Worm (Caenorhabditis elegans) whole organism, L3 larva: ENCODE data around the gene W01A11.1.

Experiments
- R02D3.7 ChIP-seq: fragments of 150-350 bp; optimal IDR thresholded peaks from 2 replicates; lab custom pipeline; 2014; ENCODE audit warnings: missing biosample characterization, missing genetic modification characterization
- ZK546.5 ChIP-seq: sonication (generic microtip); optimal IDR thresholded peaks from 2 replicates; lab custom pipeline; 2017; ENCODE audit warnings: missing biosample characterization, missing genetic modification characterization
- aly-2 ChIP-seq: fragments of 150-350 bp; optimal IDR thresholded peaks from 2 replicates; lab custom pipeline; 2014; ENCODE audit warnings: missing biosample characterization, missing genetic modification characterization
- ama-1 ChIP-seq: fragments of 150-350 bp; optimal IDR thresholded peaks from 2 replicates; lab custom pipeline; 2018
- ceh-28 ChIP-seq: fragments of 150-350 bp; optimal IDR thresholded peaks from 2 replicates; lab custom pipeline; 2014; ENCODE audit warnings: missing biosample characterization, missing genetic modification reagents, missing genetic modification characterization
- ceh-9 ChIP-seq: sonication (generic microtip); optimal IDR thresholded peaks from 2 replicates; lab custom pipeline; 2018; ENCODE audit warnings: missing biosample characterization, missing genetic modification characterization
- daf-12 ChIP-seq: fragments of 150-350 bp; optimal IDR thresholded peaks from 2 replicates; lab custom pipeline; 2014; ENCODE audit warnings: missing biosample characterization, missing genetic modification reagents, missing genetic modification characterization
- egl-27 ChIP-seq: sonication (generic microtip); optimal IDR thresholded peaks from 4 replicates; lab custom pipeline; 2017; ENCODE audit warnings: missing biosample characterization, missing genetic modification reagents, missing genetic modification characterization
- egl-5 ChIP-seq: fragments of 150-350 bp; optimal IDR thresholded peaks from 2 replicates; lab custom pipeline; 2017; ENCODE audit warnings: missing biosample characterization, missing genetic modification reagents, missing genetic modification characterization, inconsistent platforms
- elt-1 ChIP-seq: fragments of 150-350 bp; optimal IDR thresholded peaks from 2 replicates; lab custom pipeline; 2014; ENCODE audit warnings: missing biosample characterization, missing genetic modification characterization
- elt-2 ChIP-seq: sonication (generic microtip); optimal IDR thresholded peaks from 2 replicates; lab custom pipeline; 2016; ENCODE audit warnings: missing genetic modification reagents, mild to moderate bottlenecking, missing genetic modification characterization, missing compliant biosample characterization
- elt-3 ChIP-seq, 3 experiments: fragments of 150-350 bp in 1 of 3; sonication (generic microtip) in 2 of 3; optimal IDR thresholded peaks; 2 replicates in 2 of 3; 4 replicates in 1 of 3; lab custom pipeline; 2014 to 2017; ENCODE audit warnings: missing biosample characterization in 3 of 3, missing genetic modification characterization in 3 of 3
- eor-1 ChIP-seq, 2 experiments: fragments of 150-350 bp; optimal IDR thresholded peaks; 2 replicates each; lab custom pipeline; 2014 to 2018; ENCODE audit warnings: missing biosample characterization in 2 of 2, missing genetic modification characterization in 2 of 2
- fkh-10 ChIP-seq: sonication (generic microtip); optimal IDR thresholded peaks from 2 replicates; lab custom pipeline; 2017; ENCODE audit warnings: missing biosample characterization, missing genetic modification reagents, missing genetic modification characterization
- fkh-2 ChIP-seq: fragments of 150-350 bp; optimal IDR thresholded peaks from 2 replicates; lab custom pipeline; 2014; ENCODE audit warnings: missing biosample characterization, missing genetic modification reagents, missing genetic modification characterization
- lin-15B ChIP-seq: fragments of 150-350 bp; optimal IDR thresholded peaks from 2 replicates; lab custom pipeline; 2014; ENCODE audit warnings: missing biosample characterization, missing genetic modification characterization
- lin-39 ChIP-seq: fragments of 150-350 bp; optimal IDR thresholded peaks from 2 replicates; lab custom pipeline; 2018; ENCODE audit warnings: missing biosample characterization, missing genetic modification reagents, missing genetic modification characterization
- lsy-12 ChIP-seq: sonication (generic microtip); optimal IDR thresholded peaks from 2 replicates; lab custom pipeline; 2016; ENCODE audit warnings: mild to moderate bottlenecking, missing genetic modification characterization, missing compliant biosample characterization
- mml-1 ChIP-seq: fragments of 150-350 bp; sonication (generic microtip); optimal IDR thresholded peaks from 3 replicates; lab custom pipeline; 2014; ENCODE audit warnings: missing biosample characterization, missing genetic modification characterization
- nfya-1 ChIP-seq: sonication (generic microtip); optimal IDR thresholded peaks from 2 replicates; lab custom pipeline; 2017; ENCODE audit warnings: missing genetic modification characterization, mild to moderate bottlenecking, missing compliant biosample characterization, antibody characterized with exemption, moderate library complexity; ENCODE audit not compliant: insufficient read depth
- nhr-23 ChIP-seq: fragments of 150-350 bp; optimal IDR thresholded peaks from 2 replicates; lab custom pipeline; 2014; ENCODE audit warnings: missing biosample characterization, missing genetic modification reagents, missing genetic modification characterization
- nhr-237 ChIP-seq: fragments of 150-350 bp; optimal IDR thresholded peaks from 2 replicates; lab custom pipeline; 2014; ENCODE audit warnings: missing biosample characterization, missing genetic modification characterization
- nhr-28 ChIP-seq: fragments of 150-350 bp; optimal IDR thresholded peaks from 2 replicates; lab custom pipeline; 2014; ENCODE audit warnings: missing biosample characterization, missing genetic modification characterization
- nhr-76 ChIP-seq: fragments of 150-350 bp; sonication (generic microtip); optimal IDR thresholded peaks from 5 replicates; lab custom pipeline; 2014; ENCODE audit warnings: missing biosample characterization, missing genetic modification characterization
- pha-4 ChIP-seq: fragments of 150-350 bp; optimal IDR thresholded peaks from 2 replicates; lab custom pipeline; 2014; ENCODE audit warnings: missing biosample characterization, missing genetic modification reagents, missing genetic modification characterization
- sea-2 ChIP-seq: fragments of 150-350 bp; sonication (generic microtip); optimal IDR thresholded peaks from 4 replicates; lab custom pipeline; 2014; ENCODE audit warnings: missing biosample characterization, missing genetic modification reagents, missing genetic modification characterization
- skn-1 ChIP-seq: fragments of 150-350 bp; optimal IDR thresholded peaks from 2 replicates; lab custom pipeline; 2014; ENCODE audit warnings: missing biosample characterization, missing genetic modification characterization
- snpc-4 ChIP-seq: fragments of 150-350 bp; optimal IDR thresholded peaks from 2 replicates; lab custom pipeline; 2014; ENCODE audit warnings: missing biosample characterization, missing genetic modification characterization
- tbx-2 ChIP-seq: sonication (generic microtip); optimal IDR thresholded peaks from 2 replicates; lab custom pipeline; 2016; ENCODE audit warnings: mild to moderate bottlenecking, missing genetic modification characterization, missing compliant biosample characterization
- unc-39 ChIP-seq: sonication (generic microtip); optimal IDR thresholded peaks from 4 replicates; lab custom pipeline; 2017; ENCODE audit warnings: missing biosample characterization, missing genetic modification characterization
- unc-62 ChIP-seq: fragments of 150-350 bp; sonication (generic microtip); optimal IDR thresholded peaks from 4 replicates; lab custom pipeline; 2014; ENCODE audit warnings: missing biosample characterization, missing genetic modification reagents, missing genetic modification characterization
- zag-1 ChIP-seq: fragments of 150-350 bp; optimal IDR thresholded peaks from 2 replicates; lab custom pipeline; 2014; ENCODE audit warnings: missing biosample characterization, missing genetic modification characterization
- ztf-4 ChIP-seq: fragments of 150-350 bp; optimal IDR thresholded peaks from 2 replicates; lab custom pipeline; 2014; ENCODE audit warnings: missing biosample characterization, missing genetic modification characterization

The W01A11.1 gene

ce11 chrV:6504131-6504827 is 5.3 kb downstream of the W01A11.1 start, which contains the start of gene moc-2:
TSS of gene moc-2 (minus strand) at chrV:6504181.
- TF ChIP-seq egl-5 (tag; lab: Kevin White, UChicago) (no peak), skn-1 (tag; lab: Kevin White, UChicago) (no peak), lsy-12 (no peak), tbx-2 (tag; lab: Kevin White, UChicago) (no peak), R02D3.7 (no peak), ztf-4 (tag; lab: Kevin White, UChicago) (no peak), zag-1 (tag; lab: Kevin White, UChicago) (no peak), nhr-237 (tag; lab: Kevin White, UChicago) (no peak), unc-62 (GFP tag; lab: Kevin White, UChicago) (no peak), nfya-1 (no peak), nhr-28 (tag; lab: Kevin White, UChicago) (no peak), ceh-28 (tag; lab: Kevin White, UChicago) (no peak), fkh-10 (GFP tag; lab: Kevin White, UChicago) (no peak), mml-1 (tag; lab: Kevin White, UChicago) (no peak)

DNA sequence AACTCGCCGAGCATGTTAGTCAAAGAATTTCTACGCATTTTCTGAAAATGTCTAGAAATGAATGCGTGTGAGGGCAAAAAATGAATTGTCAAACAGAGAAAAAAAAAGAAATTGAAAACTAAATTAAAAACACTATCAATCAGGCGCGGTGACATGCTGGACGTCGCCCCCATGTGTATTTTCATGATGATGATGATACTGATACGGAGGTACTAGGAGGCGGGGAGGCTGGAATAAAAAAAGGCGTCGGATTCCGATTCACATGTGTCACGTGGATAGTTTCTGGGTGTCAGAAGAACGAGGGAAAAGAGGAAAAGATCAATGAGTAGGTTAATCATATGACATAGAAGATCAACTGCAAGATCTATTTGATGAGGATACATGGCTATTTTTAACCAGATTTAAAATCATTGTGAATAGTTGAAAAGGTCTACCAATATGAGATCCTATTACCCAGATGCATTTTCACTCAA is 6.4 kb downstream of the W01A11.1 start, which contains the start of gene W01A11.7:
Gene W01A11.7, minus strand, starts transcription at position 51 of the 473 bp plus-strand sequence.
- TF ChIP-seq lin-39 (tag; lab: Kevin White, UChicago) (no peak), sea-2 (no peak), nhr-237 (tag; lab: Kevin White, UChicago) (no peak), fkh-10 (GFP tag; lab: Kevin White, UChicago) (no peak), daf-12 (no peak), elt-3 (tag; optimal IDR thresholded peaks at IDR 0.05; lab: Kevin White, UChicago) (no peak), lsy-12 (no peak), eor-1 (tag; optimal IDR thresholded peaks at IDR 0.05; lab: Kevin White, UChicago) (no peak), fkh-2 (no peak), ZK546.5 (tag; lab: Kevin White, UChicago) (no peak), nhr-28 (tag; lab: Kevin White, UChicago) (no peak), lin-15B (no peak), ceh-9 (tag; lab: Kevin White, UChicago) (no peak), elt-2 (tag; lab: Kevin White, UChicago) (no peak), unc-39 (tag; lab: Kevin White, UChicago) (no peak)

DNA sequence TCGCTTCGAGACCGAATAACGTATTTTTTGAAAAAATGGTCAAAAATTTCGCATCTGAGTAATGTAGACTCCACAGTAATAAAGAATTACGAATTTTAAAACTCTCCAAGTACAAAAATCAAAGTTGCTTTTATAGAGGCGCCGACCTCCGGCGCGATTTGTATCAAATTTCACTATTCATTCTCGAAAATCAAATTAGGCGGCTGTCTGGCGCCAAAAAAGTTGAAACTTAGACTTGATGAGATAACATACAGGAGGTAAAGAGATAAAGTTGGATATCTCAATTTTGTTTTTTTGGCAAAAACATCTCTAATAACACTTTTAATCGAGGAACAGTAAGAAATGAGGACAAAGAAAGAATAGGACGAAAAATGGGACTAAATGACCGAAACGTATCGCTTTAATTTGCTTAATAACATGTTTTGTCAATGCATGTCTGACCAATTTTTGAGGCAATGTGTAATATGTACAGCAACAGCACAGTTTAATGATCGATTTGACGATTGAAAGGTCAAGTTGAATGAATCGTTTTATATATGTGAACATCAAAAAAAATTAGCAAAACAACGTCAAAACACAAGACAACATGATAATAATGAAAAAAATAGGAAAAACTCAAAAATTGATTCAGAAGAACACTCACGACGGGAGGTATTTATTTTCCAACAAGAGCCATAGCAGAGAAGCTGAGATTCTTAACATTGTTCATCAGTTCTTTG is 7.4 kb downstream of the W01A11.1 start:
- TF ChIP-seq R02D3.7 (no peak), egl-27 (tag; lab: Kevin White, UChicago) (no peak), lin-39 (tag; lab: Kevin White, UChicago) (no peak), nhr-28 (tag; lab: Kevin White, UChicago) (no peak), sea-2 (no peak), eor-1 (tag; optimal IDR thresholded peaks at IDR 0.05; lab: Kevin White, UChicago) (no peak), mml-1 (tag; lab: Kevin White, UChicago) (no peak), pha-4 (tag; lab: Kevin White, UChicago) (no peak), snpc-4 (tag; lab: Kevin White, UChicago) (no peak), nhr-76 (tag; lab: Kevin White, UChicago) (no peak), egl-5 (tag; lab: Kevin White, UChicago) (no peak)

DNA sequence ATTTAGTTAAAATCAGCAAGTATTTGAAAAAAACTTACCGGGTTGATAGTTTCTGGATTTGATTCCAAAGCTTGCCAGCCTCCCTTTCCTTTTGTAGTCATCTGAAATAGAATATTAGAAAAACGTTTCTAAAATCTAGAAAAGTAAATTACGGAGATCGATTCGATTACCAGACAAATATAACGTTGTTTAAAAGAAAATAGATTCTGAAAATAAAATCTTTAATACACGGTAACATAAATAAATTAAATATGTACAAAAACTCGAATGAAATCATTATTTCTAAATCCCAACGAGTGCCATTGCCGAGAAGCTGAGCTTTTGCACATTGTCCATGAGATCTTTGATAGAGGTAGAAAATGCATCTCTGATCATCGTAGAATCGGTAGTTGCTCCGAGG is 9.7 kb downstream of the W01A11.1 start, which contains the start of gene ubh-3:
Gene ubh-3, minus strand, starts transcription at position 101 of the 400 bp plus-strand sequence.
- no peak for TF ChIP-seq snpc-4 (tag; lab: Kevin White, UChicago)
- no peak for TF ChIP-seq ama-1 (lab: Kevin White, UChicago)
- no peak for TF ChIP-seq aly-2
- no peak for TF ChIP-seq nhr-23 (tag; lab: Kevin White, UChicago)
- no peak for TF ChIP-seq elt-1 (tag; lab: Kevin White, UChicago)
- TF ChIP-seq egl-27 (tag; lab: Kevin White, UChicago): no peak
- TF ChIP-seq, all 47 proteins: peak for 0
